Fruit fly (Drosophila melanogaster) whole organism, embryonic: Measurements from ENCODE around the gene Csk.

Experiments used
- B-H1 ChIP-seq: fragments of 200-800 bp; sonication (Bioruptor generic); IDR thresholded peaks from 3 replicates; pipeline ENCODE4 v1.3.6; 2022; ENCODE audit warnings: missing biosample characterization, missing genetic modification characterization
- Bgb ChIP-seq: fragments of 200-800 bp; sonication (Bioruptor generic); IDR thresholded peaks from 2 replicates; pipeline ENCODE4 v1.3.6; 2022; ENCODE audit warnings: missing biosample characterization, missing genetic modification characterization; ENCODE audit not compliant: partially characterized antibody
- Bteb2 ChIP-seq: fragments of 200-800 bp; sonication (Bioruptor generic); optimal IDR thresholded peaks from 2 replicates; lab custom pipeline; 2016; ENCODE audit warnings: missing biosample characterization, missing genetic modification characterization
- C15 ChIP-seq: fragments of 200-800 bp; sonication (Bioruptor generic); IDR thresholded peaks from 3 replicates; pipeline ENCODE4 v1.3.6; 2022; ENCODE audit warnings: missing biosample characterization, missing genetic modification characterization
- CG10366 ChIP-seq: fragments of 200-800 bp; sonication (Bioruptor generic); IDR thresholded peaks from 2 replicates; pipeline ENCODE4 v1.3.6; 2022; ENCODE audit warnings: missing biosample characterization, missing genetic modification characterization
- CG12299 ChIP-seq: fragments of 200-800 bp; sonication (Bioruptor generic); optimal IDR thresholded peaks from 2 replicates; lab custom pipeline; 2018; ENCODE audit warnings: missing biosample characterization, mild to moderate bottlenecking, missing genetic modification characterization
- CG13287 ChIP-seq: fragments of 200-800 bp; sonication (Bioruptor generic); IDR thresholded peaks from 2 replicates; pipeline ENCODE4 v1.3.6; 2022; ENCODE audit warnings: missing biosample characterization, missing genetic modification characterization; ENCODE audit not compliant: partially characterized antibody
- CG14710 ChIP-seq: fragments of 200-800 bp; sonication (Bioruptor generic); optimal IDR thresholded peaks from 3 replicates; lab custom pipeline; 2019; ENCODE audit warnings: missing biosample characterization, mild to moderate bottlenecking, missing genetic modification characterization, moderate library complexity
- CG1529 ChIP-seq: fragments of 200-800 bp; sonication (Bioruptor generic); optimal IDR thresholded peaks from 3 replicates; lab custom pipeline; 2018; ENCODE audit warnings: missing biosample characterization, missing genetic modification characterization
- CG17328 ChIP-seq: fragments of 200-800 bp; sonication (Bioruptor generic); IDR thresholded peaks from 2 replicates; pipeline ENCODE4 v1.3.6; 2022; ENCODE audit warnings: missing biosample characterization, missing genetic modification characterization
- CG18262 ChIP-seq: fragments of 200-800 bp; optimal IDR thresholded peaks from 3 replicates; lab custom pipeline; 2019; ENCODE audit warnings: missing biosample characterization, mild to moderate bottlenecking, missing genetic modification characterization, moderate library complexity
- CG2678 ChIP-seq: fragments of 200-800 bp; sonication (Bioruptor generic); optimal IDR thresholded peaks from 3 replicates; lab custom pipeline; 2019; ENCODE audit warnings: missing biosample characterization, mild to moderate bottlenecking, missing genetic modification characterization, moderate library complexity
- CG3995 ChIP-seq: fragments of 200-800 bp; sonication (Bioruptor generic); optimal IDR thresholded peaks from 3 replicates; lab custom pipeline; 2016; ENCODE audit warnings: missing biosample characterization, missing genetic modification characterization
- CG4360 ChIP-seq: fragments of 200-800 bp; sonication (Bioruptor generic); IDR thresholded peaks from 2 replicates; pipeline ENCODE4 v1.3.6; 2022; ENCODE audit warnings: missing biosample characterization, missing genetic modification characterization
- CG6272 ChIP-seq: fragments of 200-800 bp; sonication (Bioruptor generic); IDR thresholded peaks from 2 replicates; pipeline ENCODE4 v1.3.6; 2022; ENCODE audit warnings: missing biosample characterization, missing genetic modification characterization
- CG8944 ChIP-seq: fragments of 200-800 bp; sonication (Bioruptor generic); optimal IDR thresholded peaks from 3 replicates; lab custom pipeline; 2016; ENCODE audit warnings: missing biosample characterization, missing genetic modification characterization
- Chrac-16 ChIP-seq: fragments of 200-800 bp; sonication (Bioruptor generic); optimal IDR thresholded peaks from 3 replicates; lab custom pipeline; 2016; ENCODE audit warnings: missing biosample characterization, missing genetic modification characterization
- CrebB ChIP-seq: fragments of 200-800 bp; sonication (Bioruptor generic); optimal IDR thresholded peaks from 3 replicates; lab custom pipeline; 2018; ENCODE audit warnings: missing biosample characterization, mild to moderate bottlenecking, missing genetic modification characterization
- Dref ChIP-seq: fragments of 200-800 bp; sonication (Bioruptor generic); IDR thresholded peaks from 2 replicates; pipeline ENCODE4 v1.3.6; 2022; ENCODE audit warnings: missing biosample characterization, missing genetic modification characterization
- E2f1 ChIP-seq: fragments of 200-800 bp; sonication (Bioruptor generic); IDR thresholded peaks from 2 replicates; pipeline ENCODE4 v1.3.6; 2022; ENCODE audit warnings: missing biosample characterization, missing genetic modification characterization
- Elba2 ChIP-seq: fragments of 200-800 bp; sonication (Bioruptor generic); optimal IDR thresholded peaks from 3 replicates; lab custom pipeline; 2016; ENCODE audit warnings: missing biosample characterization, missing genetic modification characterization
- Jarid2 ChIP-seq: fragments of 200-800 bp; sonication (Bioruptor generic); optimal IDR thresholded peaks from 3 replicates; lab custom pipeline; 2017; ENCODE audit warnings: mild to moderate bottlenecking, missing biosample characterization, missing genetic modification reagents, missing genetic modification characterization
- Lhr ChIP-seq: fragments of 200-800 bp; sonication (Bioruptor generic); optimal IDR thresholded peaks from 3 replicates; lab custom pipeline; 2017; ENCODE audit warnings: mild to moderate bottlenecking, missing biosample characterization, missing genetic modification reagents, missing genetic modification characterization
- MTF-1 ChIP-seq: fragments of 200-800 bp; sonication (Bioruptor generic); optimal IDR thresholded peaks from 2 replicates; lab custom pipeline; 2018; ENCODE audit warnings: missing biosample characterization, mild to moderate bottlenecking, missing genetic modification characterization, borderline replicate concordance
- Six4 ChIP-seq: fragments of 200-800 bp; sonication (Bioruptor generic); optimal IDR thresholded peaks from 2 replicates; lab custom pipeline; 2016; ENCODE audit warnings: missing biosample characterization, missing genetic modification characterization
- Xrp1 ChIP-seq: fragments of 200-800 bp; sonication (Bioruptor generic); IDR thresholded peaks from 2 replicates; pipeline ENCODE4 v1.3.6; 2022; ENCODE audit warnings: missing biosample characterization, missing genetic modification characterization
- bab2 ChIP-seq: fragments of 200-800 bp; sonication (Bioruptor generic); optimal IDR thresholded peaks from 2 replicates; lab custom pipeline; 2016; ENCODE audit warnings: missing biosample characterization, missing genetic modification characterization
- bbx ChIP-seq: fragments of 200-800 bp; sonication (Bioruptor generic); IDR thresholded peaks from 2 replicates; pipeline ENCODE4 v1.3.6; 2022; ENCODE audit warnings: missing biosample characterization, missing genetic modification characterization; ENCODE audit not compliant: partially characterized antibody
- chn ChIP-seq: fragments of 200-800 bp; sonication (Bioruptor generic); optimal IDR thresholded peaks from 2 replicates; lab custom pipeline; 2016; ENCODE audit warnings: missing biosample characterization, missing genetic modification characterization
- cwo ChIP-seq: fragments of 200-800 bp; sonication (Bioruptor generic); optimal IDR thresholded peaks from 3 replicates; lab custom pipeline; 2017; ENCODE audit warnings: missing biosample characterization, missing genetic modification characterization, mild to moderate bottlenecking, moderate library complexity, missing genetic modification reagents
- gce ChIP-seq: fragments of 200-800 bp; sonication (Bioruptor generic); IDR thresholded peaks from 3 replicates; pipeline ENCODE4 v1.3.6; 2022; ENCODE audit warnings: missing biosample characterization, missing genetic modification characterization
- gcm ChIP-seq: fragments of 200-800 bp; sonication (Bioruptor generic); optimal IDR thresholded peaks from 2 replicates; lab custom pipeline; 2019; ENCODE audit warnings: missing biosample characterization, mild to moderate bottlenecking, missing genetic modification characterization, moderate library complexity
- gcm2 ChIP-seq: fragments of 200-800 bp; sonication (Bioruptor generic); optimal IDR thresholded peaks from 2 replicates; lab custom pipeline; 2016; ENCODE audit warnings: missing biosample characterization, missing genetic modification characterization
- gem ChIP-seq: fragments of 200-800 bp; sonication (Bioruptor generic); optimal IDR thresholded peaks from 2 replicates; lab custom pipeline; 2019; ENCODE audit warnings: missing biosample characterization, mild to moderate bottlenecking, missing genetic modification characterization, moderate library complexity
- gro ChIP-seq: fragments of 200-800 bp; sonication (Bioruptor generic); optimal IDR thresholded peaks from 2 replicates; lab custom pipeline; 2016; ENCODE audit warnings: missing biosample characterization, missing genetic modification characterization
- gsb ChIP-seq: fragments of 200-800 bp; sonication (Bioruptor generic); IDR thresholded peaks from 2 replicates; pipeline ENCODE4 v1.3.6; 2022; ENCODE audit warnings: missing biosample characterization, missing genetic modification characterization
- gt ChIP-seq: fragments of 200-800 bp; sonication (Bioruptor generic); IDR thresholded peaks from 2 replicates; pipeline ENCODE4 v1.3.6; 2022; ENCODE audit warnings: missing biosample characterization, missing genetic modification characterization
- kay ChIP-seq: fragments of 200-800 bp; sonication (Bioruptor generic); optimal IDR thresholded peaks from 2 replicates; lab custom pipeline; 2016; ENCODE audit warnings: missing biosample characterization, missing genetic modification characterization
- klu ChIP-seq: fragments of 200-800 bp; sonication (Bioruptor generic); IDR thresholded peaks from 2 replicates; pipeline ENCODE4 v1.3.6; 2022; ENCODE audit warnings: missing biosample characterization, missing genetic modification characterization
- lilli ChIP-seq: fragments of 200-800 bp; sonication (Bioruptor generic); optimal IDR thresholded peaks from 3 replicates; lab custom pipeline; 2016; ENCODE audit warnings: missing biosample characterization, missing genetic modification characterization
- p53 ChIP-seq: fragments of 200-800 bp; sonication (Bioruptor generic); optimal IDR thresholded peaks from 2 replicates; lab custom pipeline; 2016; ENCODE audit warnings: missing biosample characterization, missing genetic modification characterization
- pfk ChIP-seq: fragments of 200-800 bp; sonication (Bioruptor generic); optimal IDR thresholded peaks from 2 replicates; lab custom pipeline; 2018; ENCODE audit warnings: missing biosample characterization, mild to moderate bottlenecking, missing genetic modification characterization, moderate library complexity
- sens ChIP-seq: fragments of 200-800 bp; sonication (Bioruptor generic); peaks from one replicate; lab custom pipeline; 2016; ENCODE audit warnings: missing biosample characterization, missing genetic modification characterization
- stc ChIP-seq: fragments of 200-800 bp; sonication (Bioruptor generic); IDR thresholded peaks from 2 replicates; pipeline ENCODE4 v1.3.6; 2022; ENCODE audit warnings: missing biosample characterization, missing genetic modification characterization
- tna ChIP-seq: fragments of 200-800 bp; sonication (Bioruptor generic); IDR thresholded peaks from 2 replicates; pipeline ENCODE4 v1.3.6; 2022; ENCODE audit warnings: missing biosample characterization, missing genetic modification characterization; ENCODE audit not compliant: partially characterized antibody
- unc-4 ChIP-seq: fragments of 200-800 bp; sonication (Bioruptor generic); IDR thresholded peaks from 2 replicates; pipeline ENCODE4 v1.3.6; 2022; ENCODE audit warnings: missing biosample characterization, missing genetic modification characterization; ENCODE audit not compliant: partially characterized antibody
- unpg ChIP-seq: fragments of 200-800 bp; sonication (Bioruptor generic); optimal IDR thresholded peaks from 3 replicates; lab custom pipeline; 2018; ENCODE audit warnings: missing biosample characterization, mild to moderate bottlenecking, missing genetic modification characterization, moderate library complexity
- wdn ChIP-seq: fragments of 200-800 bp; sonication (Bioruptor generic); IDR thresholded peaks from 2 replicates; pipeline ENCODE4 v1.3.6; 2022; ENCODE audit warnings: missing biosample characterization, missing genetic modification characterization
- zen2 ChIP-seq: fragments of 200-800 bp; sonication (Bioruptor generic); IDR thresholded peaks from 3 replicates; pipeline ENCODE4 v1.3.6; 2022; ENCODE audit warnings: missing biosample characterization, missing genetic modification characterization; ENCODE audit not compliant: partially characterized antibody
- zf30C ChIP-seq: fragments of 200-800 bp; sonication (Bioruptor generic); optimal IDR thresholded peaks from 3 replicates; lab custom pipeline; 2018; ENCODE audit warnings: missing biosample characterization, mild to moderate bottlenecking, missing genetic modification characterization

The Csk gene

dm6 chr3R:11656614-11657216 is 6.2 kb upstream of the Csk start (continued):
- TF ChIP-seq gsb (peak; percentile 95), Bgb (GFP tag; lab: Robert Waterston, UW) (no peak), gro (peak; percentile 97), CG1529 (GFP tag; lab: Kevin White, UChicago) (peak; percentile 93), gcm2 (peak; percentile 93), Jarid2 (peak; percentile 63), cwo (GFP tag; lab: Kevin White, UChicago) (peak; percentile 92), MTF-1 (peak; percentile 92), CG3995 (GFP tag; lab: Kevin White, UChicago) (peak; percentile 65), tna (no peak), C15 (GFP tag; lab: Robert Waterston, UW) (peak; percentile 88), gt (peak; percentile 87), bab2 (peak; percentile 96), Chrac-16 (GFP tag; lab: Kevin White, UChicago) (peak; percentile 96), Elba2 (GFP tag; lab: Kevin White, UChicago) (no peak), CG12299 (tag; lab: Kevin White, UChicago) (peak; percentile 95), klu (peak; percentile 93), Xrp1 (GFP tag; lab: Robert Waterston, UW) (peak; percentile 97), Dref (peak; percentile 39), CG10366 (GFP tag; lab: Robert Waterston, UW) (peak; percentile 96), CG13287 (GFP tag; lab: Robert Waterston, UW) (no peak), CG6272 (GFP tag; lab: Robert Waterston, UW) (peak; percentile 95), unc-4 (GFP tag; lab: Robert Waterston, UW) (no peak), CG18262 (peak; percentile 95), chn (GFP tag; lab: Kevin White, UChicago) (peak; percentile 97), pfk (no peak), kay (GFP tag; lab: Kevin White, UChicago) (peak; percentile 87), lilli (GFP tag; lab: Kevin White, UChicago) (peak; percentile 98), B-H1 (GFP tag; lab: Robert Waterston, UW) (peak; percentile 94), p53 (peak; percentile 69), zf30C (GFP tag; lab: Kevin White, UChicago) (peak; percentile 76), Lhr (GFP tag; lab: Kevin White, UChicago) (peak; percentile 84), Bteb2 (GFP tag; lab: Kevin White, UChicago) (peak; percentile 96), stc (GFP tag; lab: Robert Waterston, UW) (peak; percentile 96), Six4 (GFP tag; lab: Kevin White, UChicago) (peak; percentile 95), sens (peak; percentile 99), unpg (GFP tag; lab: Kevin White, UChicago) (peak; percentile 97), gem (peak; percentile 98), gce (GFP tag; lab: Robert Waterston, UW) (peak; percentile 95), gcm (peak; percentile 95), bbx (GFP tag; lab: Robert Waterston, UW) (no peak), CG8944 (GFP tag; lab: Kevin White, UChicago) (peak; percentile 93), CG2678 (tag; lab: Kevin White, UChicago) (peak; percentile 98), zen2 (GFP tag; lab: Robert Waterston, UW) (no peak), CG17328 (GFP tag; lab: Robert Waterston, UW) (peak; percentile 97), CG4360 (GFP tag; lab: Robert Waterston, UW) (peak; percentile 78), wdn (GFP tag; lab: Robert Waterston, UW) (peak; percentile 97), E2f1 (GFP tag; lab: Robert Waterston, UW) (peak; percentile 97), CrebB (peak; percentile 96), CG14710 (peak; percentile 93)
